Fruit fly (Drosophila melanogaster): ENCODE measurements around the gene CG13931.
A peak's percentile ranks its signal among the peaks of the same experiment; 100 is the strongest.

Gene CG13931

dm6 chr3L:1737898-1738322, 35.7 kb upstream of the CG13931 start, which contains the start of gene PIG-Wb:
PIG-Wb (minus strand) TSS chr3L:1738106.
- TF ChIP-seq fkh (GFP tag; optimal IDR thresholded peaks at IDR 0.05) (peak; percentile 44), topi (GFP tag; optimal IDR thresholded peaks at IDR 0.05) (no peak)

- TF ChIP-seq Hr4 (GFP tag; optimal IDR thresholded peaks at IDR 0.05) (no peak), CG11294 (GFP tag; IDR thresholded peaks at IDR 0.05) (no peak)
Measured at dm6 chr3L:1735603-1736002, 33.4 kb upstream of the CG13931 start, which contains the start of gene Oseg4. Oseg4 (minus strand) TSS chr3L:1735767.

DNA sequence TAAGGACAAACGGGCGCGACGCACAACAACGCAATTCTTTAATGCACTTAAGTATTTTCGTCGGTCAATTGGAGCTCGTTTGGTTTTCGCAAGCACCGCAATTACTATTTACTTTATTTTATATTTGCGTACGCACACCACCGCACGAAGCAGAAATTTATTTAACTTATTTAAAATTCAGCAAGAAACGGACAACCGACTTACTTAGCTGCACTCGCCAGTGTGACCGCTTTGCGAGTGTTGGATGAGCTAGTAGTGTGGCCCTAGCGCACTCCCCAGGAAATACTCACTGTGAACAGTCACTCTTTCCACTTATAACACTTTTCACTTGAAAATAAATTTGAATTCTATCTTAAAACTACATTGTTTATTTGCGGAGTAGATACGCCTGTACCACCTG, 28.7 kb upstream of the CG13931 start, which contains the start of gene drpr:
TSS of gene drpr (minus strand) at position 235 of the 400 bp plus-strand sequence.
- peak; percentile 47 for TF ChIP-seq topi (GFP tag; optimal IDR thresholded peaks at IDR 0.05)
- peak; percentile 31 for TF ChIP-seq lz (GFP tag; optimal IDR thresholded peaks at IDR 0.05)
- TF ChIP-seq vri (GFP tag; optimal IDR thresholded peaks at IDR 0.05): peak; percentile 24
- peak; percentile 39 for TF ChIP-seq esn (GFP tag; optimal IDR thresholded peaks at IDR 0.05)
- peak; percentile 20 for TF ChIP-seq CG1621 (tag; optimal IDR thresholded peaks at IDR 0.05)
- TF ChIP-seq CG16779 (tag; optimal IDR thresholded peaks at IDR 0.05): peak; percentile 1
- peak; percentile 57; the same call in 2 of the 3 replicates for TF ChIP-seq CG6163 (GFP tag; IDR thresholded peaks at IDR 0.05)
- no peak for TF ChIP-seq CG31627 (GFP tag; optimal IDR thresholded peaks at IDR 0.05)
- no peak for TF ChIP-seq CG10631 (GFP tag; optimal IDR thresholded peaks at IDR 0.05)
- peak; percentile 24 for TF ChIP-seq Met (GFP tag; optimal IDR thresholded peaks at IDR 0.05)
- TF ChIP-seq svp (GFP tag): peak; percentile 72
- peak; percentile 47 for TF ChIP-seq CG6854 (GFP tag; optimal IDR thresholded peaks at IDR 0.05)
- peak; percentile 50 for TF ChIP-seq Sox14 (GFP tag; optimal IDR thresholded peaks at IDR 0.05)
- TF ChIP-seq CG3032 (tag; optimal IDR thresholded peaks at IDR 0.05): peak; percentile 15
- no peak for TF ChIP-seq CG6276 (GFP tag; optimal IDR thresholded peaks at IDR 0.05)
- peak; percentile 22 for TF ChIP-seq net (GFP tag; optimal IDR thresholded peaks at IDR 0.05)
- TF ChIP-seq CG9139 (GFP tag; optimal IDR thresholded peaks at IDR 0.05): peak; percentile 30
- TF ChIP-seq spab (GFP tag; optimal IDR thresholded peaks at IDR 0.05): no peak
- TF ChIP-seq CG15336 (GFP tag; IDR thresholded peaks at IDR 0.05): no peak
- no peak for TF ChIP-seq CG10669 (GFP tag; optimal IDR thresholded peaks at IDR 0.05)
- TF ChIP-seq dsx (GFP tag; optimal IDR thresholded peaks at IDR 0.05; ENCODE audit: poor library complexity, severe bottlenecking): peak; percentile 37
- no peak for TF ChIP-seq fd59A (GFP tag; optimal IDR thresholded peaks at IDR 0.05)
- TF ChIP-seq Sox102F (GFP tag; optimal IDR thresholded peaks at IDR 0.05): peak; percentile 58
- TF ChIP-seq CG8119 (GFP tag; IDR thresholded peaks at IDR 0.05): peak; percentile 29; the same call in 2 of the 3 replicates
- no peak for TF ChIP-seq CG32006 (GFP tag; optimal IDR thresholded peaks at IDR 0.05)
- peak; percentile 16 for TF ChIP-seq Ets96B (tag; optimal IDR thresholded peaks at IDR 0.05)
- peak; percentile 36 for TF ChIP-seq Eip75B (GFP tag; optimal IDR thresholded peaks at IDR 0.05)
- TF ChIP-seq Gug (GFP tag; IDR thresholded peaks at IDR 0.05): no peak
- peak; percentile 78 for TF ChIP-seq Eip78C (GFP tag)
- TF ChIP-seq Hr38 (GFP tag; optimal IDR thresholded peaks at IDR 0.05): no peak
- TF ChIP-seq fkh (GFP tag; optimal IDR thresholded peaks at IDR 0.05): peak; percentile 62
- no peak for TF ChIP-seq CG6792 (GFP tag; optimal IDR thresholded peaks at IDR 0.05)
- TF ChIP-seq CG3919 (GFP tag; optimal IDR thresholded peaks at IDR 0.05): peak; percentile 16
- TF ChIP-seq CG11294 (GFP tag; IDR thresholded peaks at IDR 0.05): no peak
- TF ChIP-seq eg (GFP tag; IDR thresholded peaks at IDR 0.05): peak; percentile 39; the same call in 1 of the 3 replicates
- TF ChIP-seq ss (GFP tag; optimal IDR thresholded peaks at IDR 0.05): peak in 1 of 2 experiments; percentile 15

DNA sequence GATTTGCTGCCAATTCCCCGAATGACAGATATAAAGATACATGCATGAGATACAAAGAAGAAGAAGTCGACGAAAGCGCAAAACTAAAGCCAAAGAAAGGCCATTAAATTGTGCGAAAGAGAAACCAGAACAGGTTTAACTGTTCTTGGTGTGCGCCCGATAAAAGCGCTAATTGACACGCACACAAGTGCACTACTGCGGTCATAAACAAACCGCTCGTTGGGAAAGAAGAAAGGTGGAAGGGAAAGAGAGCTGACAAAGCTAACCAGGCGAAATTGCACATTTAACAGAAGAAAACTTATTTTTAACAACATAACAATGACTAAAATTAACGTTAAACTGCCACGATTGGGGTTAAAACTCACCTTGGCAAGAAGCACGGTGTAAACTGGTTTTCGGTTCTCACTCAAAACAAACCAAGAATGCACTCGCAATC, 28.0 kb upstream of the CG13931 start:
- TF ChIP-seq CG11294 (GFP tag; IDR thresholded peaks at IDR 0.05) (no peak), vri (GFP tag; optimal IDR thresholded peaks at IDR 0.05) (no peak), spab (GFP tag; optimal IDR thresholded peaks at IDR 0.05) (no peak), ss (GFP tag; optimal IDR thresholded peaks at IDR 0.05) (peak in 1 of 2 experiments; percentile 61), dsx (GFP tag; optimal IDR thresholded peaks at IDR 0.05; ENCODE audit: poor library complexity, severe bottlenecking) (peak; percentile 33), CG6808 (GFP tag; optimal IDR thresholded peaks at IDR 0.05) (peak; percentile 16), CG3919 (GFP tag; optimal IDR thresholded peaks at IDR 0.05) (no peak), Blimp-1 (GFP tag; optimal IDR thresholded peaks at IDR 0.05) (peak; percentile 96), Eip93F (GFP tag; optimal IDR thresholded peaks at IDR 0.05) (no peak), fd59A (GFP tag; optimal IDR thresholded peaks at IDR 0.05) (no peak), Eip78C (GFP tag) (peak; percentile 25), Smox (GFP tag; optimal IDR thresholded peaks at IDR 0.05) (no peak), CG9139 (GFP tag; optimal IDR thresholded peaks at IDR 0.05) (no peak)
